Worm (Caenorhabditis elegans): ENCODE results near the gene F59B10.4.

F59B10.4 gene

DNA sequence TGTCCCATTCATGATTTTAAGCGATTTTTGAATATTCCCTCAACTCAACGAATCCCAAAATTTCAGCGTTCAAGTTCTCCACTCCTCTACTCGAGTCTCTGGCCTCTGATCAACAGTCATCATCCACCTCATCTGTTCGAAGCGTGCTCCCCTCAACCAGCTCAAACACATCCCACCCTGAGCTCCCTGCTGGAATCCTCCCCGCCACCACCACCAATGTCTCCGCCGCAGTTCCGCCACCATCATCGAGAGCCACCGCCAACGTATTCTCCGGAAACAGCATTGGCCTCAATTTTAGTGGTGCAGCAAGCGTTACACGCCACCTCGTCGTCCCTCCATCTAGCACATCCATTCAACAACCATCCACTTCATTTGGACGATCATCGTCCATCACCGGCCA is 12.7 kb upstream of the F59B10.4 start:
- TF ChIP-seq atf-7 (tag; optimal IDR thresholded peaks at IDR 0.05) (no peak), lir-1 (GFP tag; conservative IDR thresholded peaks at IDR 0.05) (no peak), mcd-1 (GFP tag; IDR thresholded peaks at IDR 0.05) (no peak), him-1 (tag; optimal IDR thresholded peaks at IDR 0.05) (no peak), zfh-2 (GFP tag; conservative IDR thresholded peaks at IDR 0.05) (peak; percentile 71), ztf-6 (GFP tag; IDR thresholded peaks at IDR 0.05) (no peak), rec-8 (tag; optimal IDR thresholded peaks at IDR 0.05) (no peak), unc-62 (GFP tag; optimal IDR thresholded peaks at IDR 0.05) (no peak), T26A5.8 (tag; optimal IDR thresholded peaks at IDR 0.05) (no peak), madf-3 (GFP tag; IDR thresholded peaks at IDR 0.05) (no peak), hlh-12 (tag; optimal IDR thresholded peaks at IDR 0.05) (no peak), egrh-3 (GFP tag; IDR thresholded peaks at IDR 0.05) (peak; percentile 52; the same call in 1 of the 2 replicates), aptf-2 (GFP tag; conservative IDR thresholded peaks at IDR 0.05) (no peak), nfya-1 (tag; optimal IDR thresholded peaks at IDR 0.05; ENCODE audit: borderline replicate concordance, insufficient read depth) (no peak), chd-7 (tag; optimal IDR thresholded peaks at IDR 0.05) (peak; percentile 11), nfyb-1 (GFP tag; IDR thresholded peaks at IDR 0.05) (no peak), ekl-4 (GFP tag; IDR thresholded peaks at IDR 0.05) (no peak), ztf-25 (GFP tag; IDR thresholded peaks at IDR 0.05) (no peak), K12H6.12 (tag; optimal IDR thresholded peaks at IDR 0.05) (no peak), C17E4.6 (GFP tag; IDR thresholded peaks at IDR 0.05) (no peak), ama-1 (optimal IDR thresholded peaks at IDR 0.05) (no peak), ama-1 (GFP tag; optimal IDR thresholded peaks at IDR 0.05) (no peak), snpc-3.4 (tag; optimal IDR thresholded peaks at IDR 0.05) (no peak), B0336.3 (GFP tag; IDR thresholded peaks at IDR 0.05) (no peak)

DNA sequence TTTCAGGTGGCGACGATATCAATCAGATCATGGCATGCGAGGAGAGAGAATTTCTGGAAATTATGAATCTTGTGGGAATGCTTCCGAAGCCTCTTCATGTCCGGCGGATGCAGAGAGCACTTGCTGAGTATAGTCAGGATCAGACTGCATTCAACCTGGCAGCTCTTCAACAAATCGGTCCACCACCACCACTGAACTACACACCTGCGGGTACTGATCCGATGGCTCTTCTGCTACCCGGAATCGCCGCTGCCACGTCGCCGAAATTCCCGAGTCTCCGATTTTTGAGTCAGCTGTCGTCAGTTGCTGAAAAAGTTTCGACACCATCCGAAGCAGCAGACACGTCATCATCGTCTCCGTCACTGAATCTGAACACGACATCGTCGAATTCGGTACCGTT is 12.0 kb upstream of the F59B10.4 start:
- no peak for TF ChIP-seq cebp-1 (GFP tag; IDR thresholded peaks at IDR 0.05)
- no peak for TF ChIP-seq cebp-1 (tag; optimal IDR thresholded peaks at IDR 0.05)
- TF ChIP-seq F10E7.11 (tag; optimal IDR thresholded peaks at IDR 0.05) = no peak
- TF ChIP-seq lsl-1 (GFP tag; optimal IDR thresholded peaks at IDR 0.05) = no peak
- no peak for TF ChIP-seq sptf-2 (GFP tag; optimal IDR thresholded peaks at IDR 0.05)
- no peak for TF ChIP-seq hlh-26 (GFP tag; conservative IDR thresholded peaks at IDR 0.05)
- peak; percentile 58; the same call in 1 of the 2 replicates for TF ChIP-seq zfh-2 (GFP tag; conservative IDR thresholded peaks at IDR 0.05)
- TF ChIP-seq cebp-2 (GFP tag; IDR thresholded peaks at IDR 0.05) = 0 out of 2 replicates have a peak, but pooled peaks have one; percentile 51
- TF ChIP-seq K12H6.12 (tag; optimal IDR thresholded peaks at IDR 0.05) = no peak
- TF ChIP-seq atf-7 (tag; optimal IDR thresholded peaks at IDR 0.05) = no peak
- no peak for TF ChIP-seq F33H1.4 (GFP tag; IDR thresholded peaks at IDR 0.05)

DNA sequence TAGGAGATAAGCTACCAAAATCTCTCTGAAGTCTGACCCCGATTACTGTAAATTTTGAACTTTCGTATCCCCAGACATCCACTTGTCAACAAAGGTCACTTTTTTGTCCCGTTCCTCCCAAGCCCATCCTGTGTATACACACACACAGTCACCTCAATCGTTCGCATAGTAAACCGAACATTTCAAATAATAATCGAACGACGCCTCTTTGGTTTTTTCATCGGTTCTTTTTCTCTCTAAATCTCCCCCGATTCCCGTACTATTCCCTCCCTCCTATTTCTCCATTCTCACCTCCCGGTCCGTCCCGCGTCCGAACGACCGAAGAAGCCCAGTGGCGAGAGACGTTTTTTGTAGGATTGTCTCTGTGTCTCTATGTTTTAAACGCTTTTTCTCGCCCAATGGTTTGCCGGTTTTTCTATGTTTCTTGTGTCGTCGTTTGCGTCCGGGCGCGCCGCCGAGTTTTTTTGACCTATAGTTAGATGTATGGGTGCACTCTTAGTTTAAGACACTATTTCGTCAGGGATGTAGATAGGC is 10.4 kb upstream of the F59B10.4 start:
- TF ChIP-seq hlh-26 (GFP tag; conservative IDR thresholded peaks at IDR 0.05) (no peak), zfh-2 (GFP tag; conservative IDR thresholded peaks at IDR 0.05) (peak; percentile 89), aptf-3 (GFP tag; IDR thresholded peaks at IDR 0.05) (no peak), ccch-3 (GFP tag; optimal IDR thresholded peaks at IDR 0.05) (no peak), nhr-179 (tag; optimal IDR thresholded peaks at IDR 0.05) (no peak), xnd-1 (tag; optimal IDR thresholded peaks at IDR 0.05) (no peak), him-1 (tag; optimal IDR thresholded peaks at IDR 0.05) (no peak), F57C9.4 (tag; optimal IDR thresholded peaks at IDR 0.05) (no peak), attf-3 (GFP tag; conservative IDR thresholded peaks at IDR 0.05) (no peak), B0336.3 (GFP tag; IDR thresholded peaks at IDR 0.05) (no peak), bed-1 (GFP tag; IDR thresholded peaks at IDR 0.05) (no peak), Y56A3A.18 (GFP tag; IDR thresholded peaks at IDR 0.05) (no peak), sdz-38 (tag; optimal IDR thresholded peaks at IDR 0.05) (no peak), madf-8 (GFP tag; conservative IDR thresholded peaks at IDR 0.05) (no peak), snpc-1.1 (tag; optimal IDR thresholded peaks at IDR 0.05; ENCODE audit: insufficient read depth) (no peak), B0035.1 (tag; optimal IDR thresholded peaks at IDR 0.05) (no peak), ets-4 (GFP tag; optimal IDR thresholded peaks at IDR 0.05) (no peak), nfyb-1 (GFP tag; IDR thresholded peaks at IDR 0.05) (no peak), ztf-26 (tag; optimal IDR thresholded peaks at IDR 0.05) (no peak), F10E7.11 (tag; optimal IDR thresholded peaks at IDR 0.05) (no peak), hmg-20 (GFP tag; IDR thresholded peaks at IDR 0.05) (no peak)
